Worm (Caenorhabditis elegans): ENCODE data around the gene lst-4.
A peak's percentile ranks its signal among the peaks of the same experiment; 100 is the strongest.

DNA sequence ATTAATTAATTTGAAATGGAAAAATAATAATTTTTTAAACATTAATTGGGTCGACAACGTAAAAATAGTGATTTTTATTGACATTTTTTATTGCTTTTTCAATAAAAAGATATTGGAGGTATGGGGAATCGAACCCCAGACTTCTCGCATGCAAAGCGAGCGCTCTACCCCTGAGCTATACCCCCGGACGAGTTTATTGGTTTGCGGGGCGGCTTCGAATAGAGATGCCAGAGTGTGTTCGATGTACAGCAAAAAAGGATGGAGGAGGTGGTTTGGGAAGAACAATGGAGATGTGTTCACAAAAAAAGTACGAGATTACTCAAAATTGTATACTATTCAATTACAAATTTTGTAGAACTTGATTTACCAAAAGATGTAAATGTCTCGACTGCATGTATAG lies 56.0 kb downstream of the lst-4 start:
- no peak for TF ChIP-seq ama-1 (optimal IDR thresholded peaks at IDR 0.05)
- peak; percentile 62 for TF ChIP-seq hnd-1 (tag; optimal IDR thresholded peaks at IDR 0.05)
- peak; percentile 67 for TF ChIP-seq ceh-13 (GFP tag; optimal IDR thresholded peaks at IDR 0.05)
- TF ChIP-seq sea-1 (GFP tag; conservative IDR thresholded peaks at IDR 0.05): peak; percentile 80
